Worm (Caenorhabditis elegans): Measurements from ENCODE around the gene B0228.1.

Gene B0228.1

ce11 chrII:7708540-7708939 lies 46.6 kb upstream of the B0228.1 start, which contains the start of gene B0495.9 (continued):
- TF ChIP-seq ref-2 (tag; optimal IDR thresholded peaks at IDR 0.05) = peak; percentile 96
- TF ChIP-seq hlh-13 (GFP tag; optimal IDR thresholded peaks at IDR 0.05) = peak; percentile 73
- peak; percentile 89 for TF ChIP-seq fax-1 (tag; optimal IDR thresholded peaks at IDR 0.05)
- peak; percentile 42 for TF ChIP-seq hlh-30 (tag; optimal IDR thresholded peaks at IDR 0.05; ENCODE audit: insufficient read depth)
- TF ChIP-seq madf-2 (tag; optimal IDR thresholded peaks at IDR 0.05) = peak; percentile 83
- TF ChIP-seq zip-5 (tag; optimal IDR thresholded peaks at IDR 0.05) = peak; percentile 81
- peak; percentile 82 for TF ChIP-seq pha-2 (tag; optimal IDR thresholded peaks at IDR 0.05)
- peak; percentile 84 for TF ChIP-seq npax-4 (tag; optimal IDR thresholded peaks at IDR 0.05)
- peak; percentile 92 for TF ChIP-seq ceh-19 (GFP tag; optimal IDR thresholded peaks at IDR 0.05)
- peak; percentile 81 for TF ChIP-seq sdc-2 (tag; optimal IDR thresholded peaks at IDR 0.05)
- peak; percentile 75 for TF ChIP-seq mec-3 (tag; optimal IDR thresholded peaks at IDR 0.05; ENCODE audit: borderline replicate concordance)
- TF ChIP-seq nfya-1 (tag; optimal IDR thresholded peaks at IDR 0.05) = peak; percentile 86
- TF ChIP-seq unc-55 (GFP tag; optimal IDR thresholded peaks at IDR 0.05) = no peak
- peak; percentile 89 for TF ChIP-seq F13H6.1 (tag; optimal IDR thresholded peaks at IDR 0.05)
- peak; percentile 61 for TF ChIP-seq elt-4 (tag; optimal IDR thresholded peaks at IDR 0.05)
- TF ChIP-seq ceh-45 (GFP tag; IDR thresholded peaks at IDR 0.05) = peak; percentile 71; the same call in 1 of the 2 replicates

ce11 chrII:7709301-7709754 lies 45.8 kb upstream of the B0228.1 start, which contains the start of gene sre-1:
Gene sre-1, plus strand, starts transcription at chrII:7709704.
- TF ChIP-seq pha-2 (tag; optimal IDR thresholded peaks at IDR 0.05) (no peak), ceh-19 (GFP tag; optimal IDR thresholded peaks at IDR 0.05) (no peak), eyg-1 (tag; optimal IDR thresholded peaks at IDR 0.05) (no peak), dve-1 (tag; optimal IDR thresholded peaks at IDR 0.05) (no peak), fkh-10 (GFP tag; optimal IDR thresholded peaks at IDR 0.05) (no peak), pat-9 (tag; optimal IDR thresholded peaks at IDR 0.05) (no peak), elt-2 (tag; optimal IDR thresholded peaks at IDR 0.05) (no peak), T23F11.4 (GFP tag; optimal IDR thresholded peaks at IDR 0.05) (no peak), K02D7.2 (tag; optimal IDR thresholded peaks at IDR 0.05) (no peak), hlh-13 (GFP tag; optimal IDR thresholded peaks at IDR 0.05) (no peak), ceh-45 (GFP tag; IDR thresholded peaks at IDR 0.05) (no peak), lim-6 (tag; optimal IDR thresholded peaks at IDR 0.05) (no peak), ceh-30 (tag; optimal IDR thresholded peaks at IDR 0.05) (no peak)

ce11 chrII:7714614-7715186 lies 40.4 kb upstream of the B0228.1 start:
- TF ChIP-seq C38D4.7 (GFP tag; optimal IDR thresholded peaks at IDR 0.05) (no peak), Y22D7AL.16 (tag; optimal IDR thresholded peaks at IDR 0.05) (no peak), pat-9 (tag; optimal IDR thresholded peaks at IDR 0.05) (no peak), hlh-6 (tag; optimal IDR thresholded peaks at IDR 0.05) (no peak), unc-42 (tag; optimal IDR thresholded peaks at IDR 0.05) (peak; percentile 81), F13H6.1 (tag; optimal IDR thresholded peaks at IDR 0.05) (no peak)

ce11 chrII:7716112-7716511 lies 39.0 kb upstream of the B0228.1 start:
- TF ChIP-seq unc-55 (GFP tag; optimal IDR thresholded peaks at IDR 0.05) (no peak), unc-42 (tag; optimal IDR thresholded peaks at IDR 0.05) (peak; percentile 81)

- no peak for TF ChIP-seq ahr-1 (tag; optimal IDR thresholded peaks at IDR 0.05)
- no peak for TF ChIP-seq ceh-24 (tag; optimal IDR thresholded peaks at IDR 0.05)
- no peak for TF ChIP-seq unc-42 (tag; optimal IDR thresholded peaks at IDR 0.05)
- no peak for TF ChIP-seq che-1 (tag; optimal IDR thresholded peaks at IDR 0.05)
- no peak for TF ChIP-seq tbx-2 (tag; optimal IDR thresholded peaks at IDR 0.05)
- no peak for TF ChIP-seq lim-6 (tag; optimal IDR thresholded peaks at IDR 0.05)
- no peak for TF ChIP-seq tbx-7 (tag; optimal IDR thresholded peaks at IDR 0.05)
Measured at ce11 chrII:7718491-7718890, 36.7 kb upstream of the B0228.1 start, which contains the start of gene cpna-5. Gene cpna-5, minus strand, starts transcription at chrII:7718591.

Measured in whole organism, late embryonic.